Worm (Caenorhabditis elegans) whole organism, L4 larva: ENCODE measurements around the gene T04C12.1.

Experiments used
- T20F7.1 ChIP-seq: fragments of 200-800 bp; sonication (Bioruptor generic); optimal IDR thresholded peaks from 2 replicates; lab custom pipeline; 2018; ENCODE audit warnings: mild to moderate bottlenecking, missing genetic modification characterization, missing compliant biosample characterization
- T26A8.4 ChIP-seq: fragments of 200-800 bp; sonication (Bioruptor generic); IDR thresholded peaks from 2 replicates; pipeline ENCODE4 v1.3.6; 2022; ENCODE audit warnings: missing genetic modification characterization, missing compliant biosample characterization
- Y105C5A.15 ChIP-seq: fragments of 200-800 bp; sonication (Bioruptor generic); IDR thresholded peaks from 2 replicates; pipeline ENCODE4 v1.3.6; 2022; ENCODE audit warnings: missing genetic modification characterization, missing compliant biosample characterization
- Y5F2A.4 ChIP-seq: fragments of 200-800 bp; sonication (Bioruptor generic); optimal IDR thresholded peaks from 2 replicates; lab custom pipeline; 2018; ENCODE audit warnings: mild to moderate bottlenecking, missing genetic modification characterization, missing compliant biosample characterization
- ZK337.2 ChIP-seq: fragments of 200-800 bp; sonication (Bioruptor generic); IDR thresholded peaks from 2 replicates; pipeline ENCODE4 v1.3.6; 2022; ENCODE audit warnings: missing genetic modification reagents, missing genetic modification characterization, missing compliant biosample characterization
- ceh-20 ChIP-seq: fragments of 200-800 bp; sonication (Bioruptor generic); IDR thresholded peaks from 2 replicates; pipeline ENCODE4 v1.3.6; 2022; ENCODE audit warnings: missing genetic modification reagents, missing genetic modification characterization, missing compliant biosample characterization
- cey-2 ChIP-seq: sonication (generic microtip); optimal IDR thresholded peaks from 3 replicates; lab custom pipeline; 2017; ENCODE audit warnings: missing genetic modification characterization, mild to moderate bottlenecking, missing compliant biosample characterization, antibody characterized with exemption, borderline replicate concordance; ENCODE audit not compliant: insufficient read depth
- daf-12 ChIP-seq: fragments of 150-350 bp; optimal IDR thresholded peaks from 2 replicates; lab custom pipeline; 2014; ENCODE audit warnings: missing biosample characterization, missing genetic modification reagents, missing genetic modification characterization
- daf-16 ChIP-seq, 3 experiments: sonication (generic microtip); optimal IDR thresholded peaks; 2 replicates each; lab custom pipeline; 2016 to 2017; ENCODE audit warnings: missing genetic modification characterization in 3 of 3, missing genetic modification reagents in 3 of 3, mild to moderate bottlenecking in 2 of 3, missing compliant biosample characterization in 2 of 3, missing biosample characterization in 1 of 3, moderate library complexity in 1 of 3
- daf-19 ChIP-seq: fragments of 200-800 bp; sonication (Bioruptor generic); conservative IDR thresholded peaks from 2 replicates; pipeline ENCODE4 v1.3.6; 2022; ENCODE audit warnings: missing genetic modification characterization, missing compliant biosample characterization
- dmd-6 ChIP-seq: fragments of 200-800 bp; sonication (Bioruptor generic); IDR thresholded peaks from 2 replicates; pipeline ENCODE4 v1.3.6; 2022; ENCODE audit warnings: missing genetic modification reagents, missing genetic modification characterization, missing compliant biosample characterization
- dve-1 ChIP-seq: sonication (generic microtip); optimal IDR thresholded peaks from 2 replicates; lab custom pipeline; 2017; ENCODE audit warnings: antibody characterized with exemption, mild to moderate bottlenecking, missing genetic modification characterization, missing compliant biosample characterization; ENCODE audit not compliant: insufficient read depth
- egl-43 ChIP-seq: fragments of 200-800 bp; sonication (Bioruptor generic); IDR thresholded peaks from 2 replicates; pipeline ENCODE4 v1.3.6; 2022; ENCODE audit warnings: missing genetic modification reagents, missing genetic modification characterization, missing compliant biosample characterization
- hif-1 ChIP-seq, 2 experiments: sonication (generic microtip); optimal IDR thresholded peaks; 2 replicates each; lab custom pipeline; 2016 to 2017; ENCODE audit warnings: missing compliant biosample characterization in 2 of 2, missing genetic modification characterization in 2 of 2, missing genetic modification reagents in 2 of 2, missing genotype in 2 of 2, mild to moderate bottlenecking in 1 of 2
- hlh-11 ChIP-seq: fragments of 200-800 bp; sonication (Bioruptor generic); optimal IDR thresholded peaks from 2 replicates; lab custom pipeline; 2018; ENCODE audit warnings: mild to moderate bottlenecking, missing genetic modification characterization, missing compliant biosample characterization
- hlh-30 ChIP-seq: sonication (generic microtip); optimal IDR thresholded peaks from 2 replicates; lab custom pipeline; 2017; ENCODE audit warnings: antibody characterized with exemption, mild to moderate bottlenecking, missing genetic modification characterization, missing compliant biosample characterization; ENCODE audit not compliant: insufficient read depth
- lin-1 ChIP-seq: fragments of 200-800 bp; sonication (Bioruptor generic); IDR thresholded peaks from 2 replicates; pipeline ENCODE4 v1.3.6; 2022; ENCODE audit warnings: missing genetic modification reagents, missing genetic modification characterization, missing compliant biosample characterization
- lin-38 ChIP-seq: fragments of 200-800 bp; sonication (Bioruptor generic); IDR thresholded peaks from 2 replicates; pipeline ENCODE4 v1.3.6; 2022; ENCODE audit warnings: missing genetic modification reagents, missing genetic modification characterization, missing compliant biosample characterization
- lsy-2 ChIP-seq, 2 experiments: fragments of 150-350 bp in 1 of 2; sonication (generic microtip) in 1 of 2; optimal IDR thresholded peaks; 2 replicates each; lab custom pipeline; 2014 to 2017; ENCODE audit warnings: missing biosample characterization in 2 of 2, missing genetic modification characterization in 2 of 2
- mdl-1 ChIP-seq, 2 experiments: fragments of 150-350 bp in 1 of 2; sonication (generic microtip) in 1 of 2; optimal IDR thresholded peaks; 2 replicates each; lab custom pipeline; 2014 to 2017; ENCODE audit warnings: missing biosample characterization in 2 of 2, missing genetic modification characterization in 2 of 2
- mep-1 ChIP-seq: fragments of 150-350 bp; sonication (generic microtip); optimal IDR thresholded peaks from 3 replicates; lab custom pipeline; 2014; ENCODE audit warnings: missing biosample characterization, missing genetic modification characterization
- mes-2 ChIP-seq: sonication (generic microtip); optimal IDR thresholded peaks from 2 replicates; lab custom pipeline; 2016; ENCODE audit warnings: missing genotype, mild to moderate bottlenecking, missing genetic modification characterization, missing compliant biosample characterization; ENCODE audit not compliant: poor library complexity, severe bottlenecking
- mxl-3 ChIP-seq: fragments of 200-800 bp; sonication (Bioruptor generic); optimal IDR thresholded peaks from 2 replicates; lab custom pipeline; 2018; ENCODE audit warnings: mild to moderate bottlenecking, missing genetic modification characterization, missing compliant biosample characterization
- nhr-102 ChIP-seq: sonication (generic microtip); optimal IDR thresholded peaks from 2 replicates; lab custom pipeline; 2016; ENCODE audit warnings: mild to moderate bottlenecking, missing genetic modification characterization, moderate library complexity, missing compliant biosample characterization
- nhr-111 ChIP-seq: fragments of 200-800 bp; sonication (Bioruptor generic); optimal IDR thresholded peaks from 2 replicates; lab custom pipeline; 2018; ENCODE audit warnings: mild to moderate bottlenecking, missing genetic modification characterization, missing compliant biosample characterization
- nhr-237 ChIP-seq: sonication (generic microtip); optimal IDR thresholded peaks from 2 replicates; lab custom pipeline; 2017; ENCODE audit warnings: missing biosample characterization, missing genetic modification characterization
- nhr-28 ChIP-seq: fragments of 150-350 bp; optimal IDR thresholded peaks from 2 replicates; lab custom pipeline; 2014; ENCODE audit warnings: missing biosample characterization, missing genetic modification characterization
- nhr-41 ChIP-seq: fragments of 200-800 bp; sonication (Bioruptor generic); IDR thresholded peaks from 2 replicates; pipeline ENCODE4 v1.3.6; 2022; ENCODE audit warnings: missing genetic modification reagents, missing genetic modification characterization, missing compliant biosample characterization
- nhr-42 ChIP-seq: fragments of 200-800 bp; sonication (Bioruptor generic); IDR thresholded peaks from 2 replicates; pipeline ENCODE4 v1.3.6; 2022; ENCODE audit warnings: missing genetic modification characterization, missing compliant biosample characterization
- nhr-48 ChIP-seq: sonication (generic microtip); optimal IDR thresholded peaks from 2 replicates; lab custom pipeline; 2016; ENCODE audit warnings: mild to moderate bottlenecking, missing genetic modification characterization, missing compliant biosample characterization
- nhr-77 ChIP-seq: fragments of 150-350 bp; optimal IDR thresholded peaks from 2 replicates; lab custom pipeline; 2014; ENCODE audit warnings: missing biosample characterization, missing genetic modification characterization
- pha-4 ChIP-seq, 2 experiments: fragments of 150-350 bp in 1 of 2; fragments of 200-800 bp in 1 of 2; sonication (Bioruptor generic) in 1 of 2; IDR thresholded peaks in 1 of 2; optimal IDR thresholded peaks in 1 of 2; 2 replicates each; pipeline versions ENCODE4 v1.3.6 to Lab custom; 2014 to 2022; ENCODE audit warnings: missing genetic modification characterization in 2 of 2, missing genetic modification reagents in 2 of 2, missing biosample characterization in 1 of 2, missing compliant biosample characterization in 1 of 2
- php-3 ChIP-seq: fragments of 200-800 bp; sonication (Bioruptor generic); IDR thresholded peaks from 2 replicates; pipeline ENCODE4 v1.3.6; 2022; ENCODE audit warnings: missing genetic modification reagents, missing genetic modification characterization, missing compliant biosample characterization
- pqm-1 ChIP-seq: sonication (generic microtip); optimal IDR thresholded peaks from 2 replicates; lab custom pipeline; 2017; ENCODE audit warnings: missing biosample characterization, missing genetic modification characterization
- saeg-2 ChIP-seq: fragments of 200-800 bp; sonication (Bioruptor generic); IDR thresholded peaks from 2 replicates; pipeline ENCODE4 v1.3.6; 2022; ENCODE audit warnings: missing genetic modification reagents, missing genetic modification characterization, missing compliant biosample characterization
- snpc-4 ChIP-seq: fragments of 150-350 bp; optimal IDR thresholded peaks from 2 replicates; lab custom pipeline; 2014; ENCODE audit warnings: missing biosample characterization, missing genetic modification characterization
- tra-1 ChIP-seq: fragments of 200-800 bp; sonication (Bioruptor generic); IDR thresholded peaks from 2 replicates; pipeline ENCODE4 v1.3.6; 2022; ENCODE audit warnings: missing genetic modification reagents, missing genetic modification characterization, missing compliant biosample characterization
- unc-62 ChIP-seq, 3 experiments: fragments of 150-350 bp in 1 of 3; sonication (generic microtip); optimal IDR thresholded peaks in 2 of 3; peaks in 1 of 3; 1 replicate in 1 of 3; 2 replicates in 2 of 3; lab custom pipeline; 2014 to 2017; ENCODE audit warnings: missing biosample characterization in 3 of 3, missing genetic modification characterization in 3 of 3, missing genetic modification reagents in 3 of 3, missing genotype in 1 of 3
- vab-7 ChIP-seq: fragments of 200-800 bp; sonication (Bioruptor generic); IDR thresholded peaks from 2 replicates; pipeline ENCODE4 v1.3.6; 2022; ENCODE audit warnings: missing genetic modification reagents, missing genetic modification characterization, missing compliant biosample characterization
- zfp-2 ChIP-seq: sonication (generic microtip); optimal IDR thresholded peaks from 2 replicates; lab custom pipeline; 2016; ENCODE audit warnings: mild to moderate bottlenecking, missing genetic modification characterization, missing compliant biosample characterization
- zip-2 ChIP-seq: fragments of 150-350 bp; optimal IDR thresholded peaks from 2 replicates; lab custom pipeline; 2014; ENCODE audit warnings: missing biosample characterization, missing genetic modification characterization

T04C12.1 gene

ce11 chrV:11070388-11070787, 11.3 kb upstream of the T04C12.1 start (continued):
- TF ChIP-seq unc-62 (GFP tag; optimal IDR thresholded peaks at IDR 0.05 in 1 of 2; lab: Kevin White, UChicago) (peak in 1 of 2 experiments; percentile 15), unc-62 (tag; optimal IDR thresholded peaks at IDR 0.05; lab: Kevin White, UChicago) (no peak), hlh-11 (tag; lab: Kevin White, UChicago) (peak; percentile 60), snpc-4 (tag; lab: Kevin White, UChicago) (no peak), mep-1 (tag; lab: Kevin White, UChicago) (no peak), daf-16 (GFP tag; optimal IDR thresholded peaks at IDR 0.05; lab: Kevin White, UChicago) (no peak), daf-16 (tag; optimal IDR thresholded peaks at IDR 0.05; lab: Kevin White, UChicago) (peak; percentile 99), mes-2 (tag; lab: Kevin White, UChicago) (no peak), zfp-2 (no peak), dve-1 (peak; percentile 68), egl-43 (GFP tag; lab: Robert Waterston, UW) (no peak), lin-38 (GFP tag; lab: Robert Waterston, UW) (no peak), Y105C5A.15 (GFP tag; lab: Robert Waterston, UW) (no peak), ZK337.2 (GFP tag; lab: Robert Waterston, UW) (no peak), hlh-30 (tag; lab: Kevin White, UChicago) (peak; percentile 40), pqm-1 (tag; lab: Kevin White, UChicago) (peak; percentile 69), nhr-102 (tag; lab: Kevin White, UChicago) (no peak), vab-7 (GFP tag; lab: Robert Waterston, UW) (no peak), saeg-2 (GFP tag; lab: Robert Waterston, UW) (no peak)

ce11 chrV:11069277-11069676, 10.2 kb upstream of the T04C12.1 start, which contains the start of gene T04C12.8:
T04C12.8 (minus strand) TSS chrV:11069358.
- TF ChIP-seq nhr-237 (tag; lab: Kevin White, UChicago) (no peak), tra-1 (peak; percentile 61; the same call in 1 of the 2 replicates), Y5F2A.4 (GFP tag; lab: Kevin White, UChicago) (no peak), nhr-77 (tag; lab: Kevin White, UChicago) (peak; percentile 92), zip-2 (tag; lab: Kevin White, UChicago) (no peak), hif-1 (tag; optimal IDR thresholded peaks at IDR 0.05; lab: Kevin White, UChicago) (peak in 1 of 2 experiments; percentile 27), saeg-2 (GFP tag; lab: Robert Waterston, UW) (peak; percentile 65; the same call in 1 of the 2 replicates), T20F7.1 (GFP tag; lab: Kevin White, UChicago) (peak; percentile 58), unc-62 (GFP tag; optimal IDR thresholded peaks at IDR 0.05 in 1 of 2; lab: Kevin White, UChicago) (no peak), unc-62 (tag; optimal IDR thresholded peaks at IDR 0.05; lab: Kevin White, UChicago) (no peak), daf-12 (tag; lab: Kevin White, UChicago) (no peak), nhr-41 (no peak), nhr-28 (tag; lab: Kevin White, UChicago) (peak; percentile 86), lsy-2 (tag; optimal IDR thresholded peaks at IDR 0.05; lab: Kevin White, UChicago) (peak in 1 of 2 experiments; percentile 53), pqm-1 (tag; lab: Kevin White, UChicago) (peak; percentile 94), ceh-20 (0 out of 2 replicates have a peak, but pooled peaks have one; percentile 41), nhr-111 (no peak), daf-16 (GFP tag; optimal IDR thresholded peaks at IDR 0.05; lab: Kevin White, UChicago) (peak in 1 of 2 experiments; percentile 86), daf-16 (tag; optimal IDR thresholded peaks at IDR 0.05; lab: Kevin White, UChicago) (peak; percentile 99), hlh-11 (tag; lab: Kevin White, UChicago) (peak; percentile 91), mep-1 (tag; lab: Kevin White, UChicago) (peak; percentile 20), dmd-6 (peak; percentile 92), php-3 (GFP tag; lab: Robert Waterston, UW) (peak; percentile 94), mxl-3 (GFP tag; lab: Kevin White, UChicago) (peak; percentile 54), nhr-48 (tag; lab: Kevin White, UChicago) (peak; percentile 21), nhr-102 (tag; lab: Kevin White, UChicago) (peak; percentile 82), daf-19 (GFP tag; lab: Robert Waterston, UW) (no peak), nhr-42 (0 out of 2 replicates have a peak, but pooled peaks have one; percentile 5), lin-1 (GFP tag; lab: Robert Waterston, UW) (peak; percentile 52), T26A8.4 (GFP tag; lab: Robert Waterston, UW) (peak; percentile 36; the same call in 1 of the 2 replicates), pha-4 (GFP tag; IDR thresholded peaks at IDR 0.05; lab: Robert Waterston, UW) (no peak), pha-4 (tag; optimal IDR thresholded peaks at IDR 0.05; lab: Kevin White, UChicago) (peak; percentile 2), hlh-30 (tag; lab: Kevin White, UChicago) (peak; percentile 69), cey-2 (tag; lab: Kevin White, UChicago) (no peak), dve-1 (peak; percentile 96), mdl-1 (tag; optimal IDR thresholded peaks at IDR 0.05; lab: Kevin White, UChicago) (peak in 1 of 2 experiments; percentile 77)
